Worm (Caenorhabditis elegans): Measurements from ENCODE around the gene F20B6.4.
"Not testable (repeated sequence)": the region's sequence is repeated elsewhere in the genome, so short reads cannot be mapped to it uniquely, and the experiment has no call there.

DNA sequence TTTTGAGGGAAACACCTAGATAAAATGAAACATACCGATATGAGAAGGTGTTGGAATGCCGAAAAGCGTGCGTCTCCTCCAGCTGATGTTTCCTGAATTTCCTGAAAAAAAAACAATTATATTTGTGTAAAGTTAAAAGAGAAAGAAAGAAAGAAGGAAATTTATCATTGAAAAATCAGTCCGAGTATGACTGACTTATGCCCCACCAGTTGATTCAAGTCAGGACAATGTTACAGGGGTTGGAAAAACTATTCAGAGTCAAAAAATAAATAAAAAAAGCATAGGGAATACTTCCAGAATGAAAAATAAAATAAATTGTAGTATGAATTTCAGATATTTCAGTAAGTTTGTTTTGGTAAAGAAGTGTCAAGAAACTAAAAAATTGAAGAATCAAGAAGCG is 11.1 kb upstream of the F20B6.4 start, which contains the start of gene F20B6.9:
- TF ChIP-seq ztf-11 (tag; optimal IDR thresholded peaks at IDR 0.05); dsc-1 (tag; optimal IDR thresholded peaks at IDR 0.05); pag-3 (tag; optimal IDR thresholded peaks at IDR 0.05; ENCODE audit: borderline replicate concordance, insufficient read depth); ztf-4 (tag; optimal IDR thresholded peaks at IDR 0.05); nhr-28 (tag; optimal IDR thresholded peaks at IDR 0.05); nhr-11 (tag; optimal IDR thresholded peaks at IDR 0.05); ceh-88 (GFP tag; IDR thresholded peaks at IDR 0.05): not testable (repeated sequence)
